Worm (Caenorhabditis elegans): ENCODE results near the gene T05A8.3.

DNA sequence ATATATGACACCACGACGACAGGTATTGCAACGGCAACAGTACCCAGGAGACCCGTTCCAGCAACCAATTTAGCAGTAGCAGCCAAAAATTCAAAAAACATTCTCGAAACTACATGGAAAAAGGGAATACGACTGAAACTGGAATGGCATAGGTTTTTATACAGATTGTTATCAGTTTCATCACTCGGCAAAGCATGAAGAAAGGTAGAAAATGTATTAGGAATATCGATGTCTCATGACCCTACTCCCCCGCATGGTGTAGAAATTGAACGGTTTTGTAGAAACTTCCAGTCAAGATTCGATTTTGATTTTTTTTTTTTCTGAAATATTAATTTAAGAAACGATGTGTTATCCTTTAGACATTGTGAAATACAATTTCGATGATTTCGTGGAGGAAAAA is 6.3 kb downstream of the T05A8.3 start, which contains the start of gene T05A8.2:
- TF ChIP-seq fkh-8 (tag; optimal IDR thresholded peaks at IDR 0.05) (no peak), unc-62 (GFP tag; optimal IDR thresholded peaks at IDR 0.05) (no peak), sptf-1 (tag; optimal IDR thresholded peaks at IDR 0.05) (no peak), sox-4 (tag; optimal IDR thresholded peaks at IDR 0.05) (no peak), skn-1 (tag; optimal IDR thresholded peaks at IDR 0.05) (no peak), isw-1 (GFP tag; IDR thresholded peaks at IDR 0.05) (no peak), jun-1 (tag; optimal IDR thresholded peaks at IDR 0.05) (no peak)

Data from whole organism, L1 larva.